Fruit fly (Drosophila melanogaster) whole organism, embryonic: ENCODE results near the gene pbl.
A peak's percentile ranks its signal among the peaks of the same experiment; 100 is the strongest.

Experiments used
- Awh ChIP-seq: fragments of 200-800 bp; sonication (Bioruptor generic); IDR thresholded peaks from 2 replicates; pipeline ENCODE4, ENCODE4 v1.3.6; 2022; ENCODE audit warnings: missing biosample characterization, missing genetic modification characterization
- B-H2 ChIP-seq: fragments of 200-800 bp; sonication (Bioruptor generic); optimal IDR thresholded peaks from 2 replicates; lab custom pipeline; 2018; ENCODE audit warnings: missing biosample characterization, mild to moderate bottlenecking, missing genetic modification characterization
- CG11085 ChIP-seq: fragments of 200-800 bp; sonication (Bioruptor generic); IDR thresholded peaks from 2 replicates; pipeline ENCODE4 v1.3.6; 2022; ENCODE audit warnings: missing biosample characterization, missing genetic modification characterization
- CG11560 ChIP-seq: fragments of 200-800 bp; sonication (Bioruptor generic); IDR thresholded peaks from 3 replicates; pipeline ENCODE4 v1.3.6; 2022; ENCODE audit warnings: missing biosample characterization, missing genetic modification characterization
- CG11723 ChIP-seq: fragments of 200-800 bp; sonication (Bioruptor generic); optimal IDR thresholded peaks from 2 replicates; lab custom pipeline; 2017; ENCODE audit warnings: missing biosample characterization, mild to moderate bottlenecking, missing genetic modification characterization
- CG12299 ChIP-seq: fragments of 200-800 bp; sonication (Bioruptor generic); optimal IDR thresholded peaks from 2 replicates; lab custom pipeline; 2018; ENCODE audit warnings: missing biosample characterization, mild to moderate bottlenecking, missing genetic modification characterization
- CG13296 ChIP-seq: fragments of 200-800 bp; sonication (Bioruptor generic); optimal IDR thresholded peaks from 3 replicates; lab custom pipeline; 2018; ENCODE audit warnings: missing biosample characterization, mild to moderate bottlenecking, missing genetic modification characterization
- CG13424 ChIP-seq: fragments of 200-800 bp; sonication (Bioruptor generic); optimal IDR thresholded peaks from 2 replicates; lab custom pipeline; 2019; ENCODE audit warnings: missing biosample characterization, mild to moderate bottlenecking, missing genetic modification characterization, moderate library complexity
- CG13775 ChIP-seq: fragments of 200-800 bp; sonication (Bioruptor generic); optimal IDR thresholded peaks from 3 replicates; lab custom pipeline; 2017; ENCODE audit warnings: missing biosample characterization, mild to moderate bottlenecking, missing genetic modification characterization
- CG14667 ChIP-seq: fragments of 200-800 bp; sonication (Bioruptor generic); IDR thresholded peaks from 2 replicates; pipeline ENCODE4 v1.3.6; 2022; ENCODE audit warnings: missing biosample characterization, missing genetic modification characterization
- CG14860 ChIP-seq: fragments of 200-800 bp; sonication (Bioruptor generic); IDR thresholded peaks from 3 replicates; pipeline ENCODE4 v1.3.6; 2022; ENCODE audit warnings: missing biosample characterization, missing genetic modification characterization; ENCODE audit not compliant: partially characterized antibody
- CG15601 ChIP-seq: fragments of 200-800 bp; sonication (Bioruptor generic); optimal IDR thresholded peaks from 3 replicates; lab custom pipeline; 2019; ENCODE audit warnings: missing biosample characterization, mild to moderate bottlenecking, missing genetic modification characterization, moderate library complexity
- CG15696 ChIP-seq: fragments of 200-800 bp; sonication (Bioruptor generic); optimal IDR thresholded peaks from 2 replicates; lab custom pipeline; 2019; ENCODE audit warnings: missing biosample characterization, mild to moderate bottlenecking, missing genetic modification characterization, moderate library complexity
- CG1647 ChIP-seq: fragments of 200-800 bp; sonication (Bioruptor generic); optimal IDR thresholded peaks from 3 replicates; lab custom pipeline; 2016; ENCODE audit warnings: missing biosample characterization, missing genetic modification characterization
- CG18764 ChIP-seq: fragments of 200-800 bp; sonication (Bioruptor generic); optimal IDR thresholded peaks from 3 replicates; lab custom pipeline; 2016; ENCODE audit warnings: missing biosample characterization, missing genetic modification characterization
- CG2202 ChIP-seq: fragments of 200-800 bp; sonication (Bioruptor generic); optimal IDR thresholded peaks from 2 replicates; lab custom pipeline; 2018; ENCODE audit warnings: missing biosample characterization, mild to moderate bottlenecking, missing genetic modification characterization
- CG2678 ChIP-seq: fragments of 200-800 bp; sonication (Bioruptor generic); optimal IDR thresholded peaks from 3 replicates; lab custom pipeline; 2019; ENCODE audit warnings: missing biosample characterization, mild to moderate bottlenecking, missing genetic modification characterization, moderate library complexity
- CG2712 ChIP-seq: fragments of 200-800 bp; optimal IDR thresholded peaks from 3 replicates; lab custom pipeline; 2019; ENCODE audit warnings: missing biosample characterization, mild to moderate bottlenecking, missing genetic modification characterization, moderate library complexity
- CG3065 ChIP-seq: fragments of 200-800 bp; sonication (Bioruptor generic); optimal IDR thresholded peaks from 2 replicates; lab custom pipeline; 2016; ENCODE audit warnings: missing biosample characterization, missing genetic modification characterization
- CG33557 ChIP-seq: fragments of 200-800 bp; sonication (Bioruptor generic); optimal IDR thresholded peaks from 2 replicates; lab custom pipeline; 2019; ENCODE audit warnings: missing biosample characterization, mild to moderate bottlenecking, missing genetic modification characterization, moderate library complexity
- CG4854 ChIP-seq: fragments of 200-800 bp; sonication (Bioruptor generic); optimal IDR thresholded peaks from 2 replicates; lab custom pipeline; 2016; ENCODE audit warnings: missing biosample characterization, missing genetic modification characterization, inconsistent platforms
- CG5180 ChIP-seq: fragments of 200-800 bp; sonication (Bioruptor generic); optimal IDR thresholded peaks from 3 replicates; lab custom pipeline; 2017; ENCODE audit warnings: missing biosample characterization, missing genetic modification characterization, mild to moderate bottlenecking, moderate library complexity, missing genetic modification reagents
- CG5245 ChIP-seq: fragments of 200-800 bp; sonication (Bioruptor generic); optimal IDR thresholded peaks from 3 replicates; lab custom pipeline; 2016; ENCODE audit warnings: missing biosample characterization, missing genetic modification characterization
- CG6254 ChIP-seq: fragments of 200-800 bp; sonication (Bioruptor generic); optimal IDR thresholded peaks from 3 replicates; lab custom pipeline; 2017; ENCODE audit warnings: mild to moderate bottlenecking, missing biosample characterization, missing genetic modification reagents, missing genetic modification characterization
- CG6272 ChIP-seq: fragments of 200-800 bp; sonication (Bioruptor generic); IDR thresholded peaks from 2 replicates; pipeline ENCODE4 v1.3.6; 2022; ENCODE audit warnings: missing biosample characterization, missing genetic modification characterization
- CG7357 ChIP-seq: fragments of 200-800 bp; sonication (Bioruptor generic); IDR thresholded peaks from 3 replicates; pipeline ENCODE4 v1.3.6; 2022; ENCODE audit warnings: missing biosample characterization, missing genetic modification characterization
- CG8290 ChIP-seq, 3 experiments: fragments of 200-800 bp; sonication (Bioruptor generic); optimal IDR thresholded peaks; 2 replicates each; lab custom pipeline; 2016 to 2019; ENCODE audit warnings: missing biosample characterization in 3 of 3, missing genetic modification characterization in 3 of 3, mild to moderate bottlenecking in 2 of 3, moderate library complexity in 1 of 3
- CG9932 ChIP-seq: fragments of 200-800 bp; sonication (Bioruptor generic); IDR thresholded peaks from 2 replicates; pipeline ENCODE4 v1.3.6; 2022; ENCODE audit warnings: missing biosample characterization, missing genetic modification characterization
- Dip3 ChIP-seq: fragments of 200-800 bp; sonication (Bioruptor generic); optimal IDR thresholded peaks from 3 replicates; lab custom pipeline; 2016; ENCODE audit warnings: missing biosample characterization, missing genetic modification characterization
- Eip74EF ChIP-seq, 2 experiments: fragments of 200-800 bp in 1 of 2; fragments of >200 bp in 1 of 2; sonication (Bioruptor generic) in 1 of 2; optimal IDR thresholded peaks; 2 replicates each; lab custom pipeline; 2017 to 2019; ENCODE audit warnings: missing biosample characterization in 2 of 2, missing genetic modification characterization in 2 of 2, mild to moderate bottlenecking in 1 of 2, moderate library complexity in 1 of 2
- HmgZ ChIP-seq: fragments of 200-800 bp; sonication (Bioruptor generic); optimal IDR thresholded peaks from 2 replicates; lab custom pipeline; 2018; ENCODE audit warnings: missing biosample characterization, mild to moderate bottlenecking, missing genetic modification characterization
- Lhr ChIP-seq: fragments of 200-800 bp; sonication (Bioruptor generic); optimal IDR thresholded peaks from 3 replicates; lab custom pipeline; 2017; ENCODE audit warnings: mild to moderate bottlenecking, missing biosample characterization, missing genetic modification reagents, missing genetic modification characterization
- MTF-1 ChIP-seq: fragments of 200-800 bp; sonication (Bioruptor generic); optimal IDR thresholded peaks from 2 replicates; lab custom pipeline; 2018; ENCODE audit warnings: missing biosample characterization, mild to moderate bottlenecking, missing genetic modification characterization, borderline replicate concordance
- NC2α ChIP-seq: fragments of 200-800 bp; sonication (Bioruptor generic); optimal IDR thresholded peaks from 2 replicates; lab custom pipeline; 2016; ENCODE audit warnings: missing biosample characterization, missing genetic modification characterization
- NK7.1 ChIP-seq: fragments of 200-800 bp; sonication (Bioruptor generic); optimal IDR thresholded peaks from 3 replicates; lab custom pipeline; 2016; ENCODE audit warnings: missing biosample characterization, missing genetic modification characterization
- Ssrp ChIP-seq: fragments of 200-800 bp; sonication (Bioruptor generic); optimal IDR thresholded peaks from 2 replicates; lab custom pipeline; 2018; ENCODE audit warnings: missing biosample characterization, mild to moderate bottlenecking, missing genetic modification characterization, moderate library complexity
- chif ChIP-seq, 2 experiments: fragments of 200-800 bp; sonication (Bioruptor generic); optimal IDR thresholded peaks; 3 replicates each; lab custom pipeline; 2016; ENCODE audit warnings: missing biosample characterization in 2 of 2, missing genetic modification characterization in 2 of 2
- gce ChIP-seq: fragments of 200-800 bp; sonication (Bioruptor generic); IDR thresholded peaks from 3 replicates; pipeline ENCODE4 v1.3.6; 2022; ENCODE audit warnings: missing biosample characterization, missing genetic modification characterization
- jigr1 ChIP-seq: fragments of 200-800 bp; sonication (Bioruptor generic); IDR thresholded peaks from 3 replicates; pipeline ENCODE4 v1.3.6; 2022; ENCODE audit warnings: missing biosample characterization, missing genetic modification characterization
- nerfin-1 ChIP-seq: fragments of 200-800 bp; sonication (Bioruptor generic); optimal IDR thresholded peaks from 3 replicates; lab custom pipeline; 2019; ENCODE audit warnings: missing biosample characterization, mild to moderate bottlenecking, missing genetic modification characterization, moderate library complexity
- prd ChIP-seq, 3 experiments: fragments of >200 bp in 2 of 3; fragments of 200-800 bp in 1 of 3; sonication (Bioruptor generic) in 1 of 3; optimal IDR thresholded peaks in 2 of 3; IDR thresholded peaks in 1 of 3; 2 replicates in 2 of 3; 3 replicates in 1 of 3; pipeline versions ENCODE4 v1.3.6 to Lab custom; 2017 to 2022; ENCODE audit warnings: missing biosample characterization in 1 of 3, missing genetic modification characterization in 1 of 3
- slou ChIP-seq: fragments of 200-800 bp; sonication (Bioruptor generic); optimal IDR thresholded peaks from 3 replicates; lab custom pipeline; 2016; ENCODE audit warnings: missing biosample characterization, missing genetic modification characterization
- sob ChIP-seq: fragments of 200-800 bp; sonication (Bioruptor generic); IDR thresholded peaks from 2 replicates; pipeline ENCODE4 v1.3.6; 2022; ENCODE audit warnings: missing biosample characterization, missing genetic modification characterization
- ssp ChIP-seq: fragments of 200-800 bp; sonication (Bioruptor generic); IDR thresholded peaks from 2 replicates; pipeline ENCODE4 v1.3.6; 2022; ENCODE audit warnings: missing biosample characterization, missing genetic modification characterization
- vvl ChIP-seq: fragments of 200-800 bp; sonication (Bioruptor generic); IDR thresholded peaks from 2 replicates; pipeline ENCODE4 v1.3.6; 2022; ENCODE audit warnings: missing biosample characterization, missing genetic modification characterization
- zf30C ChIP-seq: fragments of 200-800 bp; sonication (Bioruptor generic); optimal IDR thresholded peaks from 3 replicates; lab custom pipeline; 2018; ENCODE audit warnings: missing biosample characterization, mild to moderate bottlenecking, missing genetic modification characterization

Gene pbl

DNA sequence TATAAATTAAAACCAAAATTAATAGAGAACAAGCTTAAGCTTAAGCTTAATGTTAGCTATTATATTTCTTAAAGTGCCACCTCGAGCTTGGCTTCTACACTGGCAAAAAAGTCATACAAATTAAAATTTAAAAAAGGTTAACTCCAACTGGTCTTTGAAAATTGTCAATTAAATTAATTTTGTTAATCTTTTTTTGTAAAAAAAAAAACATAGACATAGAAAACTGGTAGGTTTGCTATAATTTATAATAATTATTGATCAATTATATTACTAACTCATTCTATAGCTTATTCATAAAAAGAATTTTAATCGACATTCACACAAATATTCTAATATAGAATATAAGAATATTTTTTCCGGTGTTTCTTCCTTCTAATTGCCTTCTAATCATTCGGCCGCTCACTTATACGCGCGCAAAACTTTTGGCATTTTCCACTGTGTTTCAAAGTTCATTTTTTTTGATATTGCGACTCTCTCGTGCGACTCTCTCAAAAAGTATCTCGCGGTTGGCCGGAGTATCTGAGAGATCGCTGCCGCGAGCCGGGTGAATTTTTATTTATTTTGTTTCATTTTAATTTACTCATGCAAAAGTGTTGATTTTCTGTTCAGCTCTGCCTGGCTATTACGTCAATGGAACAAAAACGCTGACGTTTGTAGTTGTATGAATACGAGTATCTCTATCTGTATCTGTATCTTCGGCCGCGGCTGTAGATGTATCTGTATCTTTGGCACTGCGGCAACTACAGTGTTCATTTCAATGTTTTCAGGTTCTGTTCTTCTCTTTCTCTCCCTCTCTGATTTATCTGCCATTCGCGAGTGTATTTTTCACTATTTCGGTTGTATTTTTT lies 55.8 kb downstream of the pbl start (continued):
- TF ChIP-seq CG18764 (GFP tag; lab: Kevin White, UChicago) (peak; percentile 54), CG11723 (GFP tag; lab: Kevin White, UChicago) (peak; percentile 26), CG6254 (peak; percentile 62), CG11085 (GFP tag; lab: Robert Waterston, UW) (peak; percentile 65), chif (GFP tag; optimal IDR thresholded peaks at IDR 0.05; lab: Kevin White, UChicago) (peak in 1 of 2 experiments; percentile 24), CG5180 (GFP tag; lab: Kevin White, UChicago) (peak; percentile 58), Dip3 (GFP tag; lab: Kevin White, UChicago) (peak; percentile 42), slou (GFP tag; lab: Kevin White, UChicago) (peak; percentile 1), CG13424 (tag; lab: Kevin White, UChicago) (peak; percentile 89), gce (GFP tag; lab: Robert Waterston, UW) (no peak), CG6272 (GFP tag; lab: Robert Waterston, UW) (0 out of 2 replicates have a peak, but pooled peaks have one; percentile 36), jigr1 (peak; percentile 54; the same call in 2 of the 3 replicates), CG15696 (peak; percentile 13), Lhr (GFP tag; lab: Kevin White, UChicago) (no peak), CG1647 (GFP tag; lab: Kevin White, UChicago) (no peak), CG5245 (peak; percentile 50), CG14667 (GFP tag; lab: Robert Waterston, UW) (peak; percentile 71), CG2678 (tag; lab: Kevin White, UChicago) (peak; percentile 93), prd (optimal IDR thresholded peaks at IDR 0.05; lab: Kevin White, UChicago) (no peak), prd (GFP tag; IDR thresholded peaks at IDR 0.05; lab: Robert Waterston, UW) (peak; percentile 77; the same call in 2 of the 3 replicates), Awh (GFP tag; lab: Robert Waterston, UW) (no peak), CG15601 (peak; percentile 71), CG12299 (tag; lab: Kevin White, UChicago) (no peak), CG3065 (GFP tag; lab: Kevin White, UChicago) (peak; percentile 14), CG2712 (peak; percentile 68), CG4854 (GFP tag; lab: Kevin White, UChicago) (no peak), CG7357 (GFP tag; lab: Robert Waterston, UW) (peak; percentile 43; the same call in 1 of the 3 replicates), NK7.1 (GFP tag; lab: Kevin White, UChicago) (no peak), CG11560 (tag; lab: Robert Waterston, UW) (peak; percentile 45; the same call in 1 of the 3 replicates), nerfin-1 (peak; percentile 64), CG33557 (GFP tag; lab: Kevin White, UChicago) (peak; percentile 56), CG13296 (GFP tag; lab: Kevin White, UChicago) (peak; percentile 85), CG8290 (GFP tag; optimal IDR thresholded peaks at IDR 0.05; lab: Kevin White, UChicago) (no peak), CG8290 (tag; optimal IDR thresholded peaks at IDR 0.05; lab: Kevin White, UChicago) (peak in 1 of 2 experiments; percentile 16), ssp (GFP tag; lab: Robert Waterston, UW) (peak; percentile 72), NC2α (GFP tag; lab: Kevin White, UChicago) (no peak), CG14860 (GFP tag; lab: Robert Waterston, UW) (no peak), Ssrp (tag; lab: Kevin White, UChicago) (peak; percentile 87), HmgZ (tag; lab: Kevin White, UChicago) (no peak), CG13775 (peak; percentile 90), zf30C (GFP tag; lab: Kevin White, UChicago) (peak; percentile 62), B-H2 (GFP tag; lab: Kevin White, UChicago) (peak; percentile 56), MTF-1 (GFP tag; lab: Kevin White, UChicago) (no peak), sob (GFP tag; lab: Robert Waterston, UW) (0 out of 2 replicates have a peak, but pooled peaks have one; percentile 28), vvl (GFP tag; lab: Robert Waterston, UW) (peak; percentile 66), CG2202 (no peak), CG9932 (GFP tag; lab: Robert Waterston, UW) (peak; percentile 82), Eip74EF (GFP tag; optimal IDR thresholded peaks at IDR 0.05; lab: Kevin White, UChicago) (peak in 1 of 2 experiments; percentile 79)
